Worm (Caenorhabditis elegans) whole organism, L4 larva: ENCODE measurements around the gene nfx-1.

ENCODE experiments used
- ceh-20 ChIP-seq: fragments of 200-800 bp; sonication (Bioruptor generic); IDR thresholded peaks from 2 replicates; pipeline ENCODE4 v1.3.6; 2022; ENCODE audit warnings: missing genetic modification reagents, missing genetic modification characterization, missing compliant biosample characterization
- lin-39 ChIP-seq: fragments of 150-350 bp; optimal IDR thresholded peaks from 2 replicates; lab custom pipeline; 2014; ENCODE audit warnings: missing biosample characterization, missing genetic modification reagents, missing genetic modification characterization
- nhr-28 ChIP-seq: fragments of 150-350 bp; optimal IDR thresholded peaks from 2 replicates; lab custom pipeline; 2014; ENCODE audit warnings: missing biosample characterization, missing genetic modification characterization
- set-16 ChIP-seq: fragments of 200-800 bp; sonication (Bioruptor generic); IDR thresholded peaks from 2 replicates; pipeline ENCODE4 v1.3.6; 2022; ENCODE audit warnings: missing genetic modification reagents, missing genetic modification characterization, missing compliant biosample characterization
- unc-39 ChIP-seq: sonication (generic microtip); optimal IDR thresholded peaks from 2 replicates; lab custom pipeline; 2017; ENCODE audit warnings: missing biosample characterization, missing genetic modification characterization

DNA sequence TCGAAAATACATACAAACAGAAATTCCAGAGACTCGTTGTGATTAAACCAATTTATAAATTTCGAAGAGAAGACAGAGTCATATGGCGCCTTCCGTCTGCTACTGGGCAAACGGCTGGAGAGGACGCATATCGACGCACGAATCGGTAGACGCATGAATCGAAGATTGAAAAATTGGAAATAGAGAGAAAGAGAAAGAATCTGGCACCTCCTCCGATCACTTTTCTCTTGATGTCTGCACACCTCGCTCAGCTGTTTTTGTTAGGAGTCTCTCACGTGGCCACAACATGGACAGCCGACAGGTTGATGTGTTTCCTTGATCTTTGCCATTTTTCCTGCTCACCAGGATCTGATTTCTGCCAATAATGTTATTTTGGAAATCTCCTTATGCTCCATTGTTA, 15.1 kb upstream of the nfx-1 start:
- no peak for TF ChIP-seq ceh-20 (GFP tag; lab: Robert Waterston, UW)
- TF ChIP-seq lin-39 (tag; lab: Kevin White, UChicago), result no peak
- peak; percentile 35 for TF ChIP-seq nhr-28 (tag; lab: Kevin White, UChicago)
- no peak for TF ChIP-seq unc-39 (tag; lab: Kevin White, UChicago)
- no peak for TF ChIP-seq set-16
